Worm (Caenorhabditis elegans): ENCODE results near the gene Y69A2AR.24.

ce11 chrIV:2548766-2549165 is 15.1 kb downstream of the Y69A2AR.24 start:
- TF ChIP-seq him-1 (tag; optimal IDR thresholded peaks at IDR 0.05) (no peak), dao-5 (tag; optimal IDR thresholded peaks at IDR 0.05) (no peak)
